Worm (Caenorhabditis elegans): ENCODE measurements around the gene B0393.4.

Gene B0393.4

DNA sequence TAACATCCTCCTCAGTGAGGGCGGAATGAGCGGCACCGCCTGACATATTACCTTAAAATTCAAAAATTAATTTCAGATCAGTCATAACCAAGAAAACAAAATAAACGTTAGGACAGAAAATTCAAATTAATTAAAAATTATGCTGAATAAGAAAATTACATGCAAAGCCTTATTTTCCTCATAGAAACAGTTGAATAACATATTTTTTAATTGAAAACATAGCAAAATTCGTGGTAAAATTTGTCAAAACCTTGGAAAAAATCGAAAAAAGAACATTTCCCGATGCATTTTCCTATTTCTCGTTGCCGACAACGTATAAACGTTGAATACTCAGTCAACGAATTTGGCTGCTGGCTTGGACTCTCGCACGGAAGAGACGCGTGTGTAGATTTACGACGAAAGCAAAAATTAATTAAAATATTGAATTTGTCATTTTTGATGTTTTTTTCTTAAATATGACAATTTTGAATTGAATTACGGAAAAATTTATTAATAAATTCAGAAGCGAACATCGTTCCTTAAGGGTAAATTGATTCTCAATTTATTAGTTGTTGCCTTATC lies 9.3 kb downstream of the B0393.4 start, which contains the start of the genes rps-0 and rbg-3 (continued):
- TF ChIP-seq F10E7.11 (tag; optimal IDR thresholded peaks at IDR 0.05) (no peak), aptf-3 (GFP tag; IDR thresholded peaks at IDR 0.05) (no peak), tbp1 (GFP tag; optimal IDR thresholded peaks at IDR 0.05) (peak; percentile 64), ztf-22 (GFP tag; optimal IDR thresholded peaks at IDR 0.05) (no peak), attf-6 (GFP tag; IDR thresholded peaks at IDR 0.05) (no peak), ztf-25 (GFP tag; IDR thresholded peaks at IDR 0.05) (no peak), C06A6.2 (GFP tag; conservative IDR thresholded peaks at IDR 0.05) (no peak; the same call in 1 of the 2 replicates), dpff-1 (tag; optimal IDR thresholded peaks at IDR 0.05) (no peak), egrh-3 (GFP tag; IDR thresholded peaks at IDR 0.05) (no peak), nfyb-1 (GFP tag; IDR thresholded peaks at IDR 0.05) (peak; percentile 86), mes-4 (tag; optimal IDR thresholded peaks at IDR 0.05) (no peak), lin-26 (GFP tag; IDR thresholded peaks at IDR 0.05) (no peak)

DNA sequence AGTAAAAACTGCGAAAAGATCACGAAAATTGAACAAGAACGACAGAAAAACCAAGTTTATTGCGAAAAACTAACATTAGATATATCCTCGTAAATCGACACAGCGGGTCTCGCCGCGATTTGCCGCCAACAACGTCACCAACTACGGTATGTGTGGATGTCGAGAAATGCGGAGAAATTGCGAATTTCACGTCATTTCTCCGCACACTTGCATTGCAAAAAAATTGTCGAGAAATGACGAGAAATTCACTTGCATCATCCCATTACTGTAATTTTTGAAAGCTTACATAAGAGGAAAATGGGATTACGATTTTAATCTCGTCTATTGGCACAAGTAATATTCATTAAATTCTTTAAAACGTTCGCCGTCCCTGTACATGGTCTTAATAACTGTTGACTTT lies 10.8 kb downstream of the B0393.4 start:
- TF ChIP-seq rcor-1 (GFP tag; IDR thresholded peaks at IDR 0.05) = peak; percentile 55
- 0 out of 2 replicates have a peak, but pooled peaks have one; percentile 25 for TF ChIP-seq madf-3 (GFP tag; IDR thresholded peaks at IDR 0.05)
- TF ChIP-seq ekl-4 (GFP tag; IDR thresholded peaks at IDR 0.05) = peak; percentile 91
- peak; percentile 82 for TF ChIP-seq hsf-1 (GFP tag; IDR thresholded peaks at IDR 0.05)
- TF ChIP-seq K11D2.4 (GFP tag; IDR thresholded peaks at IDR 0.05) = peak; percentile 80
- 0 out of 2 replicates have a peak, but pooled peaks have one; percentile 23 for TF ChIP-seq Y95B8A.8 (GFP tag; IDR thresholded peaks at IDR 0.05)
- peak; percentile 62 for TF ChIP-seq ceh-91 (GFP tag; IDR thresholded peaks at IDR 0.05)
- peak; percentile 75 for TF ChIP-seq dox-1 (GFP tag; IDR thresholded peaks at IDR 0.05)
- TF ChIP-seq pbrm-1 (GFP tag; IDR thresholded peaks at IDR 0.05) = peak; percentile 68
- peak; percentile 52 for TF ChIP-seq ceh-100 (GFP tag; IDR thresholded peaks at IDR 0.05)
- peak; percentile 67 for TF ChIP-seq hmg-1.2 (GFP tag; IDR thresholded peaks at IDR 0.05)
- TF ChIP-seq D2030.7 (GFP tag; IDR thresholded peaks at IDR 0.05) = peak; percentile 58
- peak; percentile 80 for TF ChIP-seq madf-6 (GFP tag; IDR thresholded peaks at IDR 0.05)
- TF ChIP-seq hmg-20 (GFP tag; IDR thresholded peaks at IDR 0.05) = peak; percentile 39; the same call in 1 of the 2 replicates
- TF ChIP-seq mcd-1 (GFP tag; IDR thresholded peaks at IDR 0.05) = peak; percentile 87
- peak; percentile 99 for TF ChIP-seq F33H1.4 (GFP tag; IDR thresholded peaks at IDR 0.05)
- TF ChIP-seq C06A6.2 (GFP tag; conservative IDR thresholded peaks at IDR 0.05) = peak; percentile 41; the same call in 1 of the 2 replicates

DNA sequence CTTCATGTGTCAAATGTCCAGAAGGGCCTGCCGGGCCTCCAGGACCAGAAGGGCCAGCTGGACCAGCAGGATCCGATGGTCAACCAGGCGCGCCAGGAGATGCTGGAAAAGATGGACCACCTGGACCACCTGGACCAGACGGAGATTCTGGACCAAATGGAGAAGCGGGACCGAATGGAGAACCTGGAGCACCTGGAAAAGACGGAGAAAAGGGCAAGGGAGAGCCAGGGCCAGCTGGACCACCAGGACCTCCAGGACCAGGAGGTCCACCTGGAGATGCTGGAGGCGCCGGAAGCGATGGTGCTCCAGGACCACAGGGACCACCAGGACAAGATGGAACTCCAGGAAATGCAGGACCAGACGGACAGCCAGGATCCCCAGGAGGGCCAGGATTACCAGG lies 14.7 kb downstream of the B0393.4 start:
- peak; percentile 93 for TF ChIP-seq zfh-2 (GFP tag; conservative IDR thresholded peaks at IDR 0.05)
- TF ChIP-seq lag-1 (GFP tag; IDR thresholded peaks at IDR 0.05) = no peak
- TF ChIP-seq lin-54 (GFP tag; optimal IDR thresholded peaks at IDR 0.05) = no peak
- TF ChIP-seq egrh-3 (GFP tag; IDR thresholded peaks at IDR 0.05) = peak; percentile 90
- no peak for TF ChIP-seq ztf-3 (GFP tag; optimal IDR thresholded peaks at IDR 0.05)
- TF ChIP-seq T07F8.4 (tag; optimal IDR thresholded peaks at IDR 0.05) = no peak
- TF ChIP-seq nhr-90 (tag; optimal IDR thresholded peaks at IDR 0.05) = no peak

DNA sequence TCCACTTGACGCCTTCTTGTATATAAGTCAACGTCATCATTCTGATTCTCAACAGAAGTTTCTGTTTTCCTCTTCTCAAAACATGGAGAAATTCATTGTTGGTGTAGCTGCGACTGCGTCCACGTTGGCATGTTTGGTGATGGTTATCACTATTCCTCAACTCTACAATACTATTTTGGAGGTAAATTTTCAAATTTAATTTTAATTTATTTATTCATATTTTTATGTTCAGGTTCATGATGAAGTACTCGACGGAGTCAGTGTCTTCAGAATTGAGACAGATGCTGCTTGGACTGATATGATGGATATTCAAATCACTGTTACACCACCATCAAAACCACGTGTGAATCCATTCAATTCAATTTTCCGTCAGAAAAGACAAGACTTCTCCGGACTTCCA lies 15.3 kb downstream of the B0393.4 start, which contains the start of gene col-89:
Gene col-89, plus strand, starts transcription at position 19 of the 400 bp plus-strand sequence.
- no peak for TF ChIP-seq tbp1 (GFP tag; optimal IDR thresholded peaks at IDR 0.05)
- TF ChIP-seq rpc-1 (optimal IDR thresholded peaks at IDR 0.05) = no peak
- TF ChIP-seq rpc-1 (tag; optimal IDR thresholded peaks at IDR 0.05) = no peak
- no peak for TF ChIP-seq madf-10 (tag; optimal IDR thresholded peaks at IDR 0.05)
- no peak for TF ChIP-seq rec-8 (tag; optimal IDR thresholded peaks at IDR 0.05)

Data from whole organism, young adult.